Fruit fly (Drosophila melanogaster) whole organism, adult: ENCODE measurements around the gene und.
A peak's percentile ranks its signal among the peaks of the same experiment; 100 is the strongest.

Experiments
- CG11617 ChIP-seq: fragments of 200-800 bp; sonication (Bioruptor generic); optimal IDR thresholded peaks from 2 replicates; lab custom pipeline; 2017; ENCODE audit warnings: mild to moderate bottlenecking, missing biosample characterization, missing genetic modification reagents, missing genetic modification characterization
- CG12768 ChIP-seq: fragments of 200-800 bp; sonication (Bioruptor generic); optimal IDR thresholded peaks from 2 replicates; lab custom pipeline; 2017; ENCODE audit warnings: missing biosample characterization, missing genetic modification characterization, mild to moderate bottlenecking, moderate library complexity, missing genetic modification reagents
- CG14711 ChIP-seq: fragments of 200-800 bp; sonication (Bioruptor generic); optimal IDR thresholded peaks from 2 replicates; lab custom pipeline; 2018; ENCODE audit warnings: missing biosample characterization, mild to moderate bottlenecking, missing genetic modification characterization, moderate library complexity
- CG1620 ChIP-seq: fragments of 200-800 bp; sonication (Bioruptor generic); optimal IDR thresholded peaks from 2 replicates; lab custom pipeline; 2016; ENCODE audit warnings: missing biosample characterization, missing genetic modification characterization
- CG33017 ChIP-seq: fragments of 200-800 bp; sonication (Bioruptor generic); optimal IDR thresholded peaks from 2 replicates; lab custom pipeline; 2018; ENCODE audit warnings: missing biosample characterization, mild to moderate bottlenecking, missing genetic modification characterization, moderate library complexity
- CG5204 ChIP-seq: fragments of 200-800 bp; sonication (Bioruptor generic); optimal IDR thresholded peaks from 2 replicates; lab custom pipeline; 2016; ENCODE audit warnings: missing biosample characterization, missing genetic modification characterization
- CG7045 ChIP-seq: fragments of 200-800 bp; sonication (Bioruptor generic); optimal IDR thresholded peaks from 2 replicates; lab custom pipeline; 2017; ENCODE audit warnings: missing biosample characterization, mild to moderate bottlenecking, missing genetic modification characterization
- CG7101 ChIP-seq: fragments of 200-800 bp; sonication (Bioruptor generic); optimal IDR thresholded peaks from 2 replicates; lab custom pipeline; 2018; ENCODE audit warnings: missing biosample characterization, mild to moderate bottlenecking, missing genetic modification characterization, moderate library complexity
- Clk ChIP-seq: fragments of 200-800 bp; sonication (Bioruptor generic); optimal IDR thresholded peaks from 2 replicates; lab custom pipeline; 2017; ENCODE audit warnings: missing biosample characterization, missing genetic modification characterization
- Crg-1 ChIP-seq: fragments of 200-800 bp; sonication (Bioruptor generic); optimal IDR thresholded peaks from 2 replicates; lab custom pipeline; 2016; ENCODE audit warnings: missing biosample characterization, missing genetic modification characterization
- Hr96 ChIP-seq: fragments of 200-800 bp; sonication (Bioruptor generic); optimal IDR thresholded peaks from 2 replicates; lab custom pipeline; 2016; ENCODE audit warnings: missing biosample characterization, missing genetic modification characterization
- Mnt ChIP-seq: fragments of 200-800 bp; sonication (Bioruptor generic); optimal IDR thresholded peaks from 2 replicates; lab custom pipeline; 2016; ENCODE audit warnings: missing biosample characterization, mild to moderate bottlenecking, missing genetic modification characterization
- bab1 ChIP-seq: fragments of 200-800 bp; sonication (Bioruptor generic); optimal IDR thresholded peaks from 3 replicates; lab custom pipeline; 2019; ENCODE audit warnings: missing biosample characterization, mild to moderate bottlenecking, missing genetic modification characterization, moderate library complexity
- cic ChIP-seq: fragments of 200-800 bp; sonication (Bioruptor generic); optimal IDR thresholded peaks from 2 replicates; lab custom pipeline; 2017; ENCODE audit warnings: missing biosample characterization, mild to moderate bottlenecking, missing genetic modification characterization, moderate library complexity
- cnc ChIP-seq, 2 experiments: fragments of >200 bp; optimal IDR thresholded peaks; 2 replicates each; lab custom pipeline; 2017
- kay ChIP-seq: fragments of 200-800 bp; sonication (Bioruptor generic); peaks from one replicate; lab custom pipeline; 2016; ENCODE audit warnings: missing biosample characterization, missing genetic modification characterization, borderline replicate concordance
- ovo ChIP-seq: fragments of 200-800 bp; sonication (Bioruptor generic); optimal IDR thresholded peaks from 2 replicates; lab custom pipeline; 2016; ENCODE audit warnings: missing biosample characterization, missing genetic modification characterization
- pad ChIP-seq: fragments of 200-800 bp; sonication (Bioruptor generic); optimal IDR thresholded peaks from 3 replicates; lab custom pipeline; 2017; ENCODE audit warnings: missing biosample characterization, missing genetic modification characterization, mild to moderate bottlenecking, moderate library complexity, missing genetic modification reagents
- tj ChIP-seq: fragments of 200-800 bp; sonication (Bioruptor generic); optimal IDR thresholded peaks from 3 replicates; lab custom pipeline; 2017; ENCODE audit warnings: missing biosample characterization, mild to moderate bottlenecking, missing genetic modification characterization, moderate library complexity
- toe ChIP-seq: fragments of 200-800 bp; sonication (Bioruptor generic); optimal IDR thresholded peaks from 2 replicates; lab custom pipeline; 2016; ENCODE audit warnings: missing biosample characterization, missing genetic modification characterization

Gene und

DNA sequence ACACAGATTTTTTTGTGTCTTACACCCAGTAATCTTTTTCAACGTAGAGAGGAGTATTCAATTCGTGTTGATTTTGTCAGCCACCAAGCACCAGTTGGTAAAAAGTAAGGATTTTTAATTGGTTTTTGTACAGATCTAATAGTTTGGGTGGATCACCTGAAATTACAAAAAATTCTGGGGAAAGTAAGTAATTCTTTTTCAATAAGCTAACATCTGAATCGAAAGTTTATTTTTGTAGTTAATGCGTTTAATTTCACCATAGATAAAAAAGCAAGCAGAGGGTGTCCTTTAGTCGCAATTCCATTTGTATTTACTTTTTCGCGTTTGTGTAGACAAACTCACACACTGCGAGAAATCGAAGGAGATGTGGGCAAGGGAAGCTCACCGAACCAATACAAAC lies 8.4 kb upstream of the und start:
- TF ChIP-seq ovo (GFP tag; lab: Kevin White, UChicago) (no peak), CG12768 (GFP tag; lab: Kevin White, UChicago) (peak; percentile 50), CG5204 (GFP tag; lab: Kevin White, UChicago) (peak; percentile 56), CG7101 (tag; lab: Kevin White, UChicago) (no peak), pad (GFP tag; lab: Kevin White, UChicago) (no peak), Hr96 (GFP tag; lab: Kevin White, UChicago) (peak; percentile 32), CG11617 (GFP tag; lab: Kevin White, UChicago) (no peak), CG7045 (GFP tag; lab: Kevin White, UChicago) (peak; percentile 63), tj (GFP tag; lab: Kevin White, UChicago) (no peak), Clk (GFP tag; lab: Kevin White, UChicago) (no peak)

DNA sequence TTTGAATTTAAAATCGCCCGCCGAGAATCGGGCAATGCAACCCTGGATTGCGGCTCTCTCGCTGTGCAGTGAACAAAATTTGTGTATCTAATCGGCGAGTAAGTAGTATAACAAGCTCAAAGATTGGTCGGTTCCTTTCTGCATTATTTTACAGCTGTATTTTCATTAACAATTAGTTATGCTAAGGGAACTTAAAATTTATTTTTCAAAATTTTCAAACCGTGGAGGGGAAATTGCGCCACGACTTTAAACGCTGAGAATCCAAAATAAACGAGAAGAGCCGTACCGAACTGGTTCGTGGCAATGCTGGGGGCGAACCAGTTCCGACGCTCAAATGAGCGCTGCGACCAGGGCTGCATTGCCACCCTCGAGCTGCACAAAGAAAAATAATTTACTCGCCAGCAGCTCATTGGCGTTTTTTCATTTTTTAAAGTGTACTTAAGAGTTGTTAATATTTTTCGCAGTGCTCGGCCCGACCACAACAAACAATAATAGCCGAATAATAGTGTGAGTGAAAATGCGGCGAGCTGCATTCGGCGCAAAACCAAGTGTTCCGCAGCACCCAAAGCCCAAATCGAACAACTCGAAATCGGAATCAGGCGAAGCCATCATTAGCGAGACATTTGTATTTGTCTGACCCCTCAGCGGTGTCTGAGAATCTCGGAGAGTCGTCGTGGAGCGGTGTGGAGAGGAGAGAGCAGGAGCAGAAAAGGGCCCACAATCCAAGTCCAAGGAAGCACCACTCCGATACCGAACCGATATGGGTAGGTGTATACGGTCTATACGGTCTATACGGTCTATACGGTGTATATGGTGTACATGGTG lies 5.0 kb upstream of the und start, which contains the start of gene zf30C:
Gene zf30C, plus strand, starts transcription at position 353 of the 825 bp plus-strand sequence.
- peak; percentile 92 for TF ChIP-seq CG5204 (GFP tag; lab: Kevin White, UChicago)
- peak; percentile 59 for TF ChIP-seq bab1 (GFP tag; lab: Kevin White, UChicago)
- peak; percentile 97 for TF ChIP-seq pad (GFP tag; lab: Kevin White, UChicago)
- peak; percentile 36 for TF ChIP-seq cic
- peak; percentile 94 for TF ChIP-seq toe (GFP tag; lab: Kevin White, UChicago)
- TF ChIP-seq CG33017 (tag; lab: Kevin White, UChicago): peak; percentile 60
- peak; percentile 82 for TF ChIP-seq CG7101 (tag; lab: Kevin White, UChicago)
- TF ChIP-seq Mnt (GFP tag; lab: Kevin White, UChicago): peak; percentile 88
- TF ChIP-seq Crg-1 (GFP tag; lab: Kevin White, UChicago): peak; percentile 83
- peak; percentile 91 for TF ChIP-seq Clk (GFP tag; lab: Kevin White, UChicago)
- TF ChIP-seq CG14711 (tag; lab: Kevin White, UChicago): peak; percentile 76
- TF ChIP-seq CG7045 (GFP tag; lab: Kevin White, UChicago): peak; percentile 78
- no peak for TF ChIP-seq cnc (optimal IDR thresholded peaks at IDR 0.05; lab: Kevin White, UChicago)
- TF ChIP-seq Hr96 (GFP tag; lab: Kevin White, UChicago): peak; percentile 93
- TF ChIP-seq CG11617 (GFP tag; lab: Kevin White, UChicago): peak; percentile 78
- TF ChIP-seq ovo (GFP tag; lab: Kevin White, UChicago): peak; percentile 81
- TF ChIP-seq CG12768 (GFP tag; lab: Kevin White, UChicago): peak; percentile 85
- peak; percentile 63 for TF ChIP-seq tj (GFP tag; lab: Kevin White, UChicago)
- TF ChIP-seq kay (GFP tag; lab: Kevin White, UChicago): no peak
- peak; percentile 92 for TF ChIP-seq CG1620 (GFP tag; lab: Kevin White, UChicago)

DNA sequence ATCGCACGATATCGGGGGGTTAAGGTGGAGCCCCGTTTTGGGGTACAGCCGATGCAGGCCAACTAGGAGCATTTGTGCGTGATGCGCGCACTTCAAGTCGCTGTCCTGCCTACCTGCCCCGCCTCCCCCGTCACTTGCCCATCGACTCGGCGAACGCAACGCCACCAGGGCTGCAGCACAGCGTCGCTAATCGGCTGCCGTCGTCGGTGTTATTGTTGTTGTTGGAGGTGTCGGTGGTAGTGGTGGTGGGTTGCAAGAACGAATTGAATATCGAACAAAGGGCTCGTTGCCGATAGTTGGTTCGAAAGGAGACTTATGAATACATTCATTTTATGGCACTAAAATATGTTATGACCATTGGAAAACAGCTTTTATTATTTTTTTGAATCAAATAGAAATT lies 4.3 kb upstream of the und start:
- TF ChIP-seq kay (GFP tag; lab: Kevin White, UChicago): no peak
- TF ChIP-seq ovo (GFP tag; lab: Kevin White, UChicago): peak; percentile 8
- TF ChIP-seq Clk (GFP tag; lab: Kevin White, UChicago): peak; percentile 41
- peak; percentile 46 for TF ChIP-seq Mnt (GFP tag; lab: Kevin White, UChicago)
- TF ChIP-seq pad (GFP tag; lab: Kevin White, UChicago): no peak
- TF ChIP-seq CG7045 (GFP tag; lab: Kevin White, UChicago): peak; percentile 21
- peak; percentile 56 for TF ChIP-seq CG5204 (GFP tag; lab: Kevin White, UChicago)
- TF ChIP-seq bab1 (GFP tag; lab: Kevin White, UChicago): peak; percentile 46
- no peak for TF ChIP-seq CG12768 (GFP tag; lab: Kevin White, UChicago)
- TF ChIP-seq tj (GFP tag; lab: Kevin White, UChicago): no peak
- peak; percentile 55 for TF ChIP-seq CG7101 (tag; lab: Kevin White, UChicago)
- no peak for TF ChIP-seq cnc (optimal IDR thresholded peaks at IDR 0.05; lab: Kevin White, UChicago)
- peak; percentile 18 for TF ChIP-seq CG11617 (GFP tag; lab: Kevin White, UChicago)
- TF ChIP-seq cic: no peak
- no peak for TF ChIP-seq Crg-1 (GFP tag; lab: Kevin White, UChicago)
- TF ChIP-seq CG33017 (tag; lab: Kevin White, UChicago): peak; percentile 55
- TF ChIP-seq toe (GFP tag; lab: Kevin White, UChicago): peak; percentile 73
- peak; percentile 37 for TF ChIP-seq CG14711 (tag; lab: Kevin White, UChicago)
- no peak for TF ChIP-seq CG1620 (GFP tag; lab: Kevin White, UChicago)
- TF ChIP-seq Hr96 (GFP tag; lab: Kevin White, UChicago): peak; percentile 73

DNA sequence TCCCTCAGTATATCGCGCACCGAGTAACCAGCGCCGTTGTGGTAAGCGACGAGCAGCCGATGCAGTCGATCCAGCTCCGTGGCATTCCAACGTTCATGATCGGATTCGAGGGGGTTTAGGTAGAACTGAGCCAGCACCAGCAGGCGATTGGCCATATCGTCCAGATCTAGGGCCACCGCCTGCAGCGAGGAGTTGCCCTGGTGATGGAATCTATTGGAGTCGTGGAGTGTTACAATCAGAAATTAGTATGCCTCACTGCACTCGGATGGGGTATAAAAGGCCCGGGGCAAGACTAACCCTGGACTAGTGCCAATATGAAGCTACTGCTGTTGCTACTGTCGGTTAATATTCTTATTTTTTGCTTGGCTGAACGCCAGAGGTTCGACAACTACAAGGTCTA lies 3.6 kb downstream of the und start, which contains the start of gene CG4017:
Gene CG4017, plus strand, starts transcription at position 301 of the 400 bp plus-strand sequence.
- no peak for TF ChIP-seq cnc (optimal IDR thresholded peaks at IDR 0.05; lab: Kevin White, UChicago)
- TF ChIP-seq CG7101 (tag; lab: Kevin White, UChicago): no peak
- TF ChIP-seq Clk (GFP tag; lab: Kevin White, UChicago): no peak
- TF ChIP-seq CG11617 (GFP tag; lab: Kevin White, UChicago): no peak
- TF ChIP-seq CG1620 (GFP tag; lab: Kevin White, UChicago): no peak
- no peak for TF ChIP-seq cic
- TF ChIP-seq tj (GFP tag; lab: Kevin White, UChicago): no peak
- TF ChIP-seq pad (GFP tag; lab: Kevin White, UChicago): no peak
- TF ChIP-seq CG33017 (tag; lab: Kevin White, UChicago): no peak
- no peak for TF ChIP-seq CG12768 (GFP tag; lab: Kevin White, UChicago)
- TF ChIP-seq toe (GFP tag; lab: Kevin White, UChicago): no peak
- no peak for TF ChIP-seq CG14711 (tag; lab: Kevin White, UChicago)
- no peak for TF ChIP-seq CG5204 (GFP tag; lab: Kevin White, UChicago)
